Fruit fly (Drosophila melanogaster) whole organism, embryonic: ENCODE results near the gene CG31109.

Experiments used
- BEAF-32 ChIP-seq: fragments of 200-800 bp; sonication (Bioruptor generic); optimal IDR thresholded peaks from 3 replicates; lab custom pipeline; 2017; ENCODE audit warnings: missing biosample characterization, missing genetic modification characterization, mild to moderate bottlenecking, moderate library complexity, missing genetic modification reagents
- Bgb ChIP-seq: fragments of 200-800 bp; sonication (Bioruptor generic); IDR thresholded peaks from 2 replicates; pipeline ENCODE4 v1.3.6; 2022; ENCODE audit warnings: missing biosample characterization, missing genetic modification characterization; ENCODE audit not compliant: partially characterized antibody
- CG10267 ChIP-seq: fragments of 200-800 bp; sonication (Bioruptor generic); optimal IDR thresholded peaks from 2 replicates; lab custom pipeline; 2018; ENCODE audit warnings: missing biosample characterization, mild to moderate bottlenecking, missing genetic modification characterization, moderate library complexity
- CG10462 ChIP-seq: fragments of 200-800 bp; sonication (Bioruptor generic); optimal IDR thresholded peaks from 2 replicates; lab custom pipeline; 2016; ENCODE audit warnings: missing biosample characterization, missing genetic modification characterization
- CG12659 ChIP-seq: fragments of 200-800 bp; sonication (Bioruptor generic); optimal IDR thresholded peaks from 3 replicates; lab custom pipeline; 2017; ENCODE audit warnings: mild to moderate bottlenecking, missing biosample characterization, missing genetic modification reagents, missing genetic modification characterization
- CG13287 ChIP-seq: fragments of 200-800 bp; sonication (Bioruptor generic); IDR thresholded peaks from 2 replicates; pipeline ENCODE4 v1.3.6; 2022; ENCODE audit warnings: missing biosample characterization, missing genetic modification characterization; ENCODE audit not compliant: partially characterized antibody
- CG14710 ChIP-seq: fragments of 200-800 bp; sonication (Bioruptor generic); optimal IDR thresholded peaks from 3 replicates; lab custom pipeline; 2019; ENCODE audit warnings: missing biosample characterization, mild to moderate bottlenecking, missing genetic modification characterization, moderate library complexity
- CG30020 ChIP-seq: fragments of 200-800 bp; optimal IDR thresholded peaks from 2 replicates; lab custom pipeline; 2019; ENCODE audit warnings: missing biosample characterization, mild to moderate bottlenecking, missing genetic modification characterization, moderate library complexity
- CG3281 ChIP-seq: fragments of 200-800 bp; sonication (Bioruptor generic); optimal IDR thresholded peaks from 3 replicates; lab custom pipeline; 2017; ENCODE audit warnings: missing biosample characterization, mild to moderate bottlenecking, missing genetic modification characterization
- CG34422 ChIP-seq: fragments of 200-800 bp; sonication (Bioruptor generic); IDR thresholded peaks from 3 replicates; pipeline ENCODE4 v1.3.6; 2022; ENCODE audit warnings: missing biosample characterization, missing genetic modification characterization
- CG3995 ChIP-seq: fragments of 200-800 bp; sonication (Bioruptor generic); optimal IDR thresholded peaks from 3 replicates; lab custom pipeline; 2016; ENCODE audit warnings: missing biosample characterization, missing genetic modification characterization
- CG4360 ChIP-seq: fragments of 200-800 bp; sonication (Bioruptor generic); IDR thresholded peaks from 2 replicates; pipeline ENCODE4 v1.3.6; 2022; ENCODE audit warnings: missing biosample characterization, missing genetic modification characterization
- CG4617 ChIP-seq: fragments of 200-800 bp; sonication (Bioruptor generic); optimal IDR thresholded peaks from 3 replicates; lab custom pipeline; 2016; ENCODE audit warnings: missing biosample characterization, missing genetic modification characterization, borderline replicate concordance
- CG5245 ChIP-seq: fragments of 200-800 bp; sonication (Bioruptor generic); optimal IDR thresholded peaks from 3 replicates; lab custom pipeline; 2016; ENCODE audit warnings: missing biosample characterization, missing genetic modification characterization
- CG9437 ChIP-seq: fragments of 200-800 bp; sonication (Bioruptor generic); optimal IDR thresholded peaks from 2 replicates; lab custom pipeline; 2018; ENCODE audit warnings: missing biosample characterization, mild to moderate bottlenecking, missing genetic modification characterization
- CG9797 ChIP-seq: fragments of 200-800 bp; sonication (Bioruptor generic); optimal IDR thresholded peaks from 3 replicates; lab custom pipeline; 2018; ENCODE audit warnings: missing biosample characterization, mild to moderate bottlenecking, missing genetic modification characterization
- CHES-1-like ChIP-seq: fragments of 200-800 bp; sonication (Bioruptor generic); optimal IDR thresholded peaks from 2 replicates; lab custom pipeline; 2016; ENCODE audit warnings: missing biosample characterization, missing genetic modification characterization
- Chrac-16 ChIP-seq: fragments of 200-800 bp; sonication (Bioruptor generic); optimal IDR thresholded peaks from 3 replicates; lab custom pipeline; 2016; ENCODE audit warnings: missing biosample characterization, missing genetic modification characterization
- CoRest ChIP-seq: fragments of 200-800 bp; sonication (Bioruptor generic); optimal IDR thresholded peaks from 3 replicates; lab custom pipeline; 2018; ENCODE audit warnings: missing biosample characterization, mild to moderate bottlenecking, missing genetic modification characterization, moderate library complexity
- D19A ChIP-seq: fragments of 200-800 bp; optimal IDR thresholded peaks from 3 replicates; lab custom pipeline; 2019; ENCODE audit warnings: missing biosample characterization, mild to moderate bottlenecking, missing genetic modification characterization, moderate library complexity
- Dref ChIP-seq: fragments of 200-800 bp; sonication (Bioruptor generic); IDR thresholded peaks from 2 replicates; pipeline ENCODE4 v1.3.6; 2022; ENCODE audit warnings: missing biosample characterization, missing genetic modification characterization
- E2f2 ChIP-seq: fragments of 200-800 bp; sonication (Bioruptor generic); IDR thresholded peaks from 2 replicates; pipeline ENCODE4 v1.3.6; 2022; ENCODE audit warnings: missing biosample characterization, missing genetic modification characterization
- Eip74EF ChIP-seq, 2 experiments: fragments of 200-800 bp in 1 of 2; fragments of >200 bp in 1 of 2; sonication (Bioruptor generic) in 1 of 2; optimal IDR thresholded peaks; 2 replicates each; lab custom pipeline; 2017 to 2019; ENCODE audit warnings: missing biosample characterization in 2 of 2, missing genetic modification characterization in 2 of 2, mild to moderate bottlenecking in 1 of 2, moderate library complexity in 1 of 2
- Elba2 ChIP-seq: fragments of 200-800 bp; sonication (Bioruptor generic); optimal IDR thresholded peaks from 3 replicates; lab custom pipeline; 2016; ENCODE audit warnings: missing biosample characterization, missing genetic modification characterization
- Ets65A ChIP-seq: fragments of 200-800 bp; sonication (Bioruptor generic); peaks from one replicate; lab custom pipeline; 2016; ENCODE audit warnings: missing biosample characterization, missing genetic modification characterization
- Ets97D ChIP-seq: fragments of 200-800 bp; sonication (Bioruptor generic); optimal IDR thresholded peaks from 3 replicates; lab custom pipeline; 2016; ENCODE audit warnings: missing biosample characterization, missing genetic modification characterization
- H2.0 ChIP-seq: fragments of 200-800 bp; sonication (Bioruptor generic); IDR thresholded peaks from 2 replicates; pipeline ENCODE4 v1.3.6; 2022; ENCODE audit warnings: missing biosample characterization, missing genetic modification characterization
- Hr3 ChIP-seq: fragments of 200-800 bp; sonication (Bioruptor generic); optimal IDR thresholded peaks from 3 replicates; lab custom pipeline; 2016; ENCODE audit warnings: missing biosample characterization, missing genetic modification characterization
- MESR4 ChIP-seq: fragments of 200-800 bp; sonication (Bioruptor generic); optimal IDR thresholded peaks from 2 replicates; lab custom pipeline; 2018; ENCODE audit warnings: missing biosample characterization, mild to moderate bottlenecking, missing genetic modification characterization, moderate library complexity
- Myb ChIP-seq: fragments of 200-800 bp; sonication (Bioruptor generic); optimal IDR thresholded peaks from 2 replicates; lab custom pipeline; 2016; ENCODE audit warnings: missing biosample characterization, missing genetic modification characterization
- NFAT ChIP-seq: fragments of 200-800 bp; sonication (Bioruptor generic); IDR thresholded peaks from 2 replicates; pipeline ENCODE4 v1.3.6; 2022; ENCODE audit warnings: missing biosample characterization, missing genetic modification characterization
- Scr ChIP-seq: fragments of 200-800 bp; sonication (Bioruptor generic); IDR thresholded peaks from 2 replicates; pipeline ENCODE4 v1.3.6; 2022; ENCODE audit warnings: missing biosample characterization, missing genetic modification characterization; ENCODE audit not compliant: partially characterized antibody
- exex ChIP-seq: fragments of 200-800 bp; sonication (Bioruptor generic); optimal IDR thresholded peaks from 4 replicates; lab custom pipeline; 2018; ENCODE audit warnings: missing biosample characterization, mild to moderate bottlenecking, missing genetic modification characterization, moderate library complexity
- gfzf ChIP-seq: fragments of 200-800 bp; sonication (Bioruptor generic); optimal IDR thresholded peaks from 2 replicates; lab custom pipeline; 2016; ENCODE audit warnings: missing biosample characterization, mild to moderate bottlenecking, missing genetic modification characterization, moderate library complexity
- grau ChIP-seq: fragments of 200-800 bp; optimal IDR thresholded peaks from 3 replicates; lab custom pipeline; 2019; ENCODE audit warnings: missing biosample characterization, mild to moderate bottlenecking, missing genetic modification characterization, moderate library complexity
- hbn ChIP-seq: fragments of 200-800 bp; sonication (Bioruptor generic); IDR thresholded peaks from 2 replicates; pipeline ENCODE4 v1.3.6; 2022; ENCODE audit warnings: missing biosample characterization, missing genetic modification characterization; ENCODE audit not compliant: partially characterized antibody
- nmo ChIP-seq: fragments of 200-800 bp; sonication (Bioruptor generic); optimal IDR thresholded peaks from 2 replicates; lab custom pipeline; 2018; ENCODE audit warnings: missing biosample characterization, mild to moderate bottlenecking, missing genetic modification characterization, moderate library complexity
- nom ChIP-seq: fragments of 200-800 bp; sonication (Bioruptor generic); optimal IDR thresholded peaks from 2 replicates; lab custom pipeline; 2017; ENCODE audit warnings: missing biosample characterization, missing genetic modification characterization, mild to moderate bottlenecking, moderate library complexity, missing genetic modification reagents
- phol ChIP-seq: fragments of 200-800 bp; sonication (Bioruptor generic); optimal IDR thresholded peaks from 3 replicates; lab custom pipeline; 2018; ENCODE audit warnings: missing biosample characterization, mild to moderate bottlenecking, missing genetic modification characterization, moderate library complexity
- pita ChIP-seq: fragments of 200-800 bp; sonication (Bioruptor generic); optimal IDR thresholded peaks from 2 replicates; lab custom pipeline; 2017; ENCODE audit warnings: missing biosample characterization, mild to moderate bottlenecking, missing genetic modification characterization
- sc ChIP-seq, 3 experiments: fragments of >200 bp in 2 of 3; fragments of 200-800 bp in 1 of 3; sonication (Bioruptor generic) in 1 of 3; optimal IDR thresholded peaks; 2 replicates in 2 of 3; 3 replicates in 1 of 3; lab custom pipeline; 2017; ENCODE audit warnings: mild to moderate bottlenecking in 1 of 3, missing biosample characterization in 1 of 3, missing genetic modification characterization in 1 of 3, missing genetic modification reagents in 1 of 3
- sna ChIP-seq: fragments of 200-800 bp; sonication (Bioruptor generic); IDR thresholded peaks from 2 replicates; pipeline ENCODE4 v1.3.6; 2022; ENCODE audit warnings: missing biosample characterization, missing genetic modification characterization; ENCODE audit not compliant: partially characterized antibody
- stwl ChIP-seq: fragments of 200-800 bp; sonication (Bioruptor generic); optimal IDR thresholded peaks from 3 replicates; lab custom pipeline; 2018; ENCODE audit warnings: missing biosample characterization, mild to moderate bottlenecking, missing genetic modification characterization, moderate library complexity
- sug ChIP-seq: fragments of 200-800 bp; optimal IDR thresholded peaks from 2 replicates; lab custom pipeline; 2019; ENCODE audit warnings: missing biosample characterization, mild to moderate bottlenecking, missing genetic modification characterization, moderate library complexity
- tna ChIP-seq: fragments of 200-800 bp; sonication (Bioruptor generic); IDR thresholded peaks from 2 replicates; pipeline ENCODE4 v1.3.6; 2022; ENCODE audit warnings: missing biosample characterization, missing genetic modification characterization; ENCODE audit not compliant: partially characterized antibody
- usp ChIP-seq: fragments of >200 bp; optimal IDR thresholded peaks from 2 replicates; lab custom pipeline; 2017; ENCODE audit warnings: missing biosample characterization, missing genetic modification characterization
- vvl ChIP-seq: fragments of 200-800 bp; sonication (Bioruptor generic); IDR thresholded peaks from 2 replicates; pipeline ENCODE4 v1.3.6; 2022; ENCODE audit warnings: missing biosample characterization, missing genetic modification characterization

CG31109 gene

dm6 chr3R:25044816-25045551, 9.5 kb downstream of the CG31109 start, which contains the start of gene 5PtaseI:
Gene 5PtaseI, minus strand, starts transcription at chr3R:25045151.
- TF ChIP-seq Dref (GFP tag; lab: Robert Waterston, UW) (peak; percentile 32; the same call in 1 of the 2 replicates), H2.0 (GFP tag; lab: Robert Waterston, UW) (no peak), CG10462 (GFP tag; lab: Kevin White, UChicago) (no peak), Myb (GFP tag; lab: Kevin White, UChicago) (peak; percentile 91), NFAT (GFP tag; lab: Robert Waterston, UW) (no peak), Scr (GFP tag; lab: Robert Waterston, UW) (peak; percentile 28; the same call in 1 of the 2 replicates), CG34422 (GFP tag; lab: Robert Waterston, UW) (0 out of 3 replicates have a peak, but pooled peaks have one; percentile 39), CG10267 (tag; lab: Kevin White, UChicago) (peak; percentile 9), MESR4 (peak; percentile 72), gfzf (GFP tag; lab: Kevin White, UChicago) (peak; percentile 73), usp (no peak), nmo (GFP tag; lab: Kevin White, UChicago) (peak; percentile 7), sug (peak; percentile 50), CG3995 (GFP tag; lab: Kevin White, UChicago) (peak; percentile 86), CG5245 (GFP tag; lab: Kevin White, UChicago) (no peak), nom (GFP tag; lab: Kevin White, UChicago) (peak; percentile 17), CG3281 (GFP tag; lab: Kevin White, UChicago) (peak; percentile 8), Elba2 (GFP tag; lab: Kevin White, UChicago) (peak; percentile 4), Chrac-16 (GFP tag; lab: Kevin White, UChicago) (no peak), vvl (GFP tag; lab: Robert Waterston, UW) (peak; percentile 38), Ets65A (GFP tag; lab: Kevin White, UChicago) (peak; percentile 58), Ets97D (GFP tag; lab: Kevin White, UChicago) (peak; percentile 81), BEAF-32 (GFP tag; lab: Kevin White, UChicago) (peak; percentile 34), CHES-1-like (GFP tag; lab: Kevin White, UChicago) (peak; percentile 4), grau (peak; percentile 8), Bgb (no peak), E2f2 (GFP tag; lab: Robert Waterston, UW) (peak; percentile 73), CG30020 (peak; percentile 23), sna (peak; percentile 27; the same call in 1 of the 2 replicates), CG12659 (GFP tag; lab: Kevin White, UChicago) (peak; percentile 29), exex (tag; lab: Kevin White, UChicago) (peak; percentile 50), tna (no peak), Eip74EF (GFP tag; optimal IDR thresholded peaks at IDR 0.05; lab: Kevin White, UChicago) (peak in 1 of 2 experiments; percentile 52), D19A (tag; lab: Kevin White, UChicago) (no peak), CG14710 (tag; lab: Kevin White, UChicago) (peak; percentile 19), phol (tag; lab: Kevin White, UChicago) (peak; percentile 30), sc (optimal IDR thresholded peaks at IDR 0.05; lab: Kevin White, UChicago) (no peak), sc (GFP tag; optimal IDR thresholded peaks at IDR 0.05; lab: Kevin White, UChicago) (no peak), CG9797 (peak; percentile 57), Hr3 (GFP tag; lab: Kevin White, UChicago) (peak; percentile 86), CG4360 (GFP tag; lab: Robert Waterston, UW) (0 out of 2 replicates have a peak, but pooled peaks have one; percentile 19), stwl (tag; lab: Kevin White, UChicago) (peak; percentile 51), CG13287 (GFP tag; lab: Robert Waterston, UW) (peak; percentile 50; the same call in 1 of the 2 replicates), CG9437 (GFP tag; lab: Kevin White, UChicago) (peak; percentile 37), hbn (GFP tag; lab: Robert Waterston, UW) (no peak), CG4617 (GFP tag; lab: Kevin White, UChicago) (peak; percentile 75), CoRest (peak; percentile 40), pita (GFP tag; lab: Kevin White, UChicago) (no peak)
